Worm (Caenorhabditis elegans): ENCODE results near the gene F54D1.6.
"Not testable (repeated sequence)": the region's sequence is repeated elsewhere in the genome, so short reads cannot be mapped to it uniquely, and the experiment has no call there.

DNA sequence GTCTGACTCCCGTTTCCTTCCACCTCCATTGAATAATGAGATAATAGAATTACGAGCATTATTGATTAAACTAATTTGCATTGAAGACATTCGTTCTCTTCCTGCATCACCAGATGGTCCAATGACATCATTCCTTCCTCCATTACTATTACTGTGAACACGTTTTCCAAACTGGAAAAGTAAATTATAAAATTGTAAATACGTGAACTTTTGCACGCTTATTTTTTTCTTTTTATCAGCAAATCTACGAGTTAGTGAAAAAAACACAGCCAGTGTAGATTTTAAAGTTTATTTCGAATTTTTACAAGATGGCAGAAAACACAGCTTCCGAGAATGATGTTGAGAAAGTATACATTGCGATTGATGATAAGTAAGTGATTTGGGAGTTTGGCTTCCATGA is 33.9 kb upstream of the F54D1.6 start, which contains the start of gene C05C12.1:
- TF ChIP-seq dmd-4 (tag; optimal IDR thresholded peaks at IDR 0.05); zag-1 (tag; optimal IDR thresholded peaks at IDR 0.05); mdl-1 (tag; optimal IDR thresholded peaks at IDR 0.05); nhr-11 (tag; optimal IDR thresholded peaks at IDR 0.05); ama-1 (optimal IDR thresholded peaks at IDR 0.05); nhr-12 (tag; optimal IDR thresholded peaks at IDR 0.05); sma-3 (GFP tag; optimal IDR thresholded peaks at IDR 0.05); skn-1 (tag; optimal IDR thresholded peaks at IDR 0.05); ztf-4 (tag; optimal IDR thresholded peaks at IDR 0.05): not testable (repeated sequence)
